Worm (Caenorhabditis elegans): ENCODE results near the gene fbxa-10.

- TF ChIP-seq ref-1 (GFP tag; conservative IDR thresholded peaks at IDR 0.05) (no peak), ztf-23 (GFP tag; IDR thresholded peaks at IDR 0.05) (no peak)
Observed at ce11 chrIII:954553-954952, 2.4 kb downstream of the fbxa-10 start, which contains the start of the genes T12B5.15 and T12B5.14.
